Fruit fly (Drosophila melanogaster) whole organism, wandering third instar larva: Measurements from ENCODE around the gene CG9426.

Experiments used
- CrebA ChIP-seq: fragments of 200-800 bp; sonication (Bioruptor generic); optimal IDR thresholded peaks from 2 replicates; lab custom pipeline; 2016; ENCODE audit warnings: missing biosample characterization, mild to moderate bottlenecking, missing genetic modification characterization, borderline replicate concordance
- Dif ChIP-seq: fragments of 200-275, 200-300 bp; sonication (Bioruptor generic); optimal IDR thresholded peaks from 2 replicates; lab custom pipeline; 2018; ENCODE audit warnings: missing biosample characterization, missing genetic modification characterization; ENCODE audit not compliant: partially characterized antibody
- HLH106 ChIP-seq: fragments of 200-800 bp; optimal IDR thresholded peaks from 3 replicates; lab custom pipeline; 2019; ENCODE audit warnings: missing biosample characterization, mild to moderate bottlenecking, missing genetic modification characterization, moderate library complexity
- Hnf4 ChIP-seq: fragments of 200-800 bp; sonication (Bioruptor generic); optimal IDR thresholded peaks from 2 replicates; lab custom pipeline; 2016; ENCODE audit warnings: missing biosample characterization, mild to moderate bottlenecking, missing genetic modification characterization
- Hr83 ChIP-seq: fragments of 200-300 bp; sonication (Bioruptor generic); optimal IDR thresholded peaks from 2 replicates; lab custom pipeline; 2016; ENCODE audit warnings: missing biosample characterization, mild to moderate bottlenecking, missing genetic modification characterization, moderate library complexity; ENCODE audit not compliant: poor library complexity, severe bottlenecking
- Jra ChIP-seq: sonication (Bioruptor generic); optimal IDR thresholded peaks from 2 replicates; lab custom pipeline; 2016; ENCODE audit warnings: missing biosample characterization, missing genetic modification characterization
- Mio ChIP-seq: sonication (Bioruptor generic); optimal IDR thresholded peaks from 2 replicates; lab custom pipeline; 2016; ENCODE audit warnings: missing biosample characterization, missing genetic modification characterization
- Myc ChIP-seq: fragments of >200 bp; optimal IDR thresholded peaks from 2 replicates; lab custom pipeline; 2017
- N ChIP-seq: fragments of >200 bp; optimal IDR thresholded peaks from 2 replicates; lab custom pipeline; 2018; ENCODE audit warnings: missing biosample characterization, missing external identifiers, missing genetic modification characterization
- OdsH ChIP-seq: fragments of 200-800 bp; sonication (Bioruptor generic); optimal IDR thresholded peaks from 2 replicates; lab custom pipeline; 2016; ENCODE audit warnings: missing biosample characterization, mild to moderate bottlenecking, missing genetic modification characterization
- Rel ChIP-seq, 2 experiments: fragments of 200-800 bp; sonication (Bioruptor generic) in 1 of 2; optimal IDR thresholded peaks; 2 replicates in 1 of 2; 3 replicates in 1 of 2; lab custom pipeline; 2016 to 2019; ENCODE audit warnings: mild to moderate bottlenecking in 2 of 2, missing biosample characterization in 2 of 2, missing genetic modification characterization in 2 of 2, moderate library complexity in 1 of 2
- Sp1 ChIP-seq: fragments of 200-800 bp; sonication (Bioruptor generic); optimal IDR thresholded peaks from 3 replicates; lab custom pipeline; 2019; ENCODE audit warnings: missing biosample characterization, mild to moderate bottlenecking, missing genetic modification characterization, moderate library complexity
- Vsx2 ChIP-seq: fragments of 200-300, 225-300 bp; sonication (Bioruptor generic); optimal IDR thresholded peaks from 2 replicates; lab custom pipeline; 2018; ENCODE audit warnings: missing biosample characterization, missing genetic modification characterization; ENCODE audit not compliant: partially characterized antibody
- br ChIP-seq: fragments of 200-800 bp; sonication (Bioruptor generic); optimal IDR thresholded peaks from 2 replicates; lab custom pipeline; 2016; ENCODE audit warnings: missing biosample characterization, missing genetic modification characterization
- brk ChIP-seq: fragments of 200-800 bp; sonication (Bioruptor generic); optimal IDR thresholded peaks from 2 replicates; lab custom pipeline; 2016; ENCODE audit warnings: missing biosample characterization, mild to moderate bottlenecking, missing genetic modification characterization
- dl ChIP-seq, 2 experiments: fragments of 175-275, 200-275 bp in 1 of 2; fragments of 200-275 bp in 1 of 2; sonication (Bioruptor generic); optimal IDR thresholded peaks; lab custom pipeline; 2018; ENCODE audit warnings: mild to moderate bottlenecking in 2 of 2, missing biosample characterization in 2 of 2, missing genetic modification characterization in 2 of 2, moderate library complexity in 2 of 2; ENCODE audit not compliant: partially characterized antibody in 2 of 2, insufficient read depth in 1 of 2
- dmrt93B ChIP-seq: fragments of 200-800 bp; sonication (Bioruptor generic); optimal IDR thresholded peaks from 2 replicates; lab custom pipeline; 2018; ENCODE audit warnings: missing biosample characterization, mild to moderate bottlenecking, missing genetic modification characterization
- dsf ChIP-seq: sonication (Bioruptor generic); optimal IDR thresholded peaks from 2 replicates; lab custom pipeline; 2016; ENCODE audit warnings: missing biosample characterization, missing genetic modification characterization, borderline replicate concordance
- ey ChIP-seq: fragments of 200-800 bp; sonication (Bioruptor generic); optimal IDR thresholded peaks from 2 replicates; lab custom pipeline; 2016; ENCODE audit warnings: missing biosample characterization, missing genetic modification characterization
- foxo ChIP-seq, 2 experiments: fragments of 200-800 bp; sonication (Bioruptor generic); optimal IDR thresholded peaks; 2 replicates in 1 of 2; 3 replicates in 1 of 2; lab custom pipeline; 2016 to 2017; ENCODE audit warnings: missing biosample characterization in 2 of 2, missing genetic modification characterization in 2 of 2
- fru ChIP-seq: fragments of 200-800 bp; sonication (Bioruptor generic); optimal IDR thresholded peaks from 3 replicates; lab custom pipeline; 2016; ENCODE audit warnings: missing biosample characterization, mild to moderate bottlenecking, missing genetic modification characterization
- h ChIP-seq: fragments of 200-800 bp; sonication (Bioruptor generic); optimal IDR thresholded peaks from 3 replicates; lab custom pipeline; 2016; ENCODE audit warnings: missing biosample characterization, mild to moderate bottlenecking, missing genetic modification characterization
- jim ChIP-seq: fragments of 175-275, 200-325 bp; sonication (Bioruptor generic); optimal IDR thresholded peaks from 2 replicates; lab custom pipeline; 2016; ENCODE audit warnings: missing biosample characterization, mild to moderate bottlenecking, missing genetic modification characterization
- lola ChIP-seq: fragments of >200 bp; optimal IDR thresholded peaks from 2 replicates; lab custom pipeline; 2017; ENCODE audit warnings: missing biosample characterization, missing genetic modification characterization
- psq ChIP-seq: fragments of 200-800 bp; sonication (Bioruptor generic); optimal IDR thresholded peaks from 3 replicates; lab custom pipeline; 2017; ENCODE audit warnings: missing biosample characterization, mild to moderate bottlenecking, missing genetic modification characterization, moderate library complexity
- rgr ChIP-seq: fragments of 200-800 bp; sonication (Bioruptor generic); optimal IDR thresholded peaks from 3 replicates; lab custom pipeline; 2016; ENCODE audit warnings: missing biosample characterization, mild to moderate bottlenecking, missing genetic modification characterization
- sage ChIP-seq: fragments of 200-800 bp; sonication (Bioruptor generic); optimal IDR thresholded peaks from 2 replicates; lab custom pipeline; 2016; ENCODE audit warnings: missing biosample characterization, mild to moderate bottlenecking, missing genetic modification characterization
- sv ChIP-seq: fragments of 200-800 bp; sonication (Bioruptor generic); optimal IDR thresholded peaks from 3 replicates; lab custom pipeline; 2016; ENCODE audit warnings: missing biosample characterization, missing genetic modification characterization
- usp ChIP-seq: fragments of >200 bp; optimal IDR thresholded peaks from 2 replicates; lab custom pipeline; 2017; ENCODE audit warnings: missing biosample characterization, missing genetic modification characterization
- woc ChIP-seq: sonication (Bioruptor generic); optimal IDR thresholded peaks from 2 replicates; lab custom pipeline; 2016; ENCODE audit warnings: missing biosample characterization, mild to moderate bottlenecking, missing genetic modification characterization

The CG9426 gene

dm6 chr2L:13260740-13261139, 41.0 kb upstream of the CG9426 start, which contains the start of gene CG44085:
Gene CG44085, plus strand, starts transcription at chr2L:13261008.
- TF ChIP-seq usp (GFP tag; lab: Kevin White, UChicago) (no peak), fru (no peak), Mio (GFP tag; lab: Kevin White, UChicago) (no peak), dsf (GFP tag; lab: Kevin White, UChicago) (no peak), dmrt93B (GFP tag; lab: Kevin White, UChicago) (no peak), Dif (GFP tag; lab: Kevin White, UChicago) (no peak), Sp1 (no peak), Myc (lab: Kevin White, UChicago) (no peak), HLH106 (tag; lab: Kevin White, UChicago) (no peak)

dm6 chr2L:13259643-13260042, 39.9 kb upstream of the CG9426 start, which contains the start of gene CG31730:
Gene CG31730, minus strand, starts transcription at chr2L:13259743.
- TF ChIP-seq br (GFP tag; lab: Kevin White, UChicago) (no peak), jim (GFP tag; lab: Kevin White, UChicago) (no peak), dsf (GFP tag; lab: Kevin White, UChicago) (no peak)

- TF ChIP-seq usp (GFP tag; lab: Kevin White, UChicago) (no peak), Jra (GFP tag; lab: Kevin White, UChicago) (no peak), woc (GFP tag; lab: Kevin White, UChicago) (no peak), brk (GFP tag; lab: Kevin White, UChicago) (no peak), sage (GFP tag; lab: Kevin White, UChicago) (no peak), CrebA (no peak), sv (no peak), Rel (GFP tag; optimal IDR thresholded peaks at IDR 0.05; lab: Kevin White, UChicago) (no peak), Rel (tag; optimal IDR thresholded peaks at IDR 0.05; lab: Kevin White, UChicago) (no peak), br (GFP tag; lab: Kevin White, UChicago) (no peak), dl (GFP tag; optimal IDR thresholded peaks at IDR 0.05; lab: Kevin White, UChicago; ENCODE audit: insufficient read depth in 1 of 2, partially characterized antibody in 2 of 2) (no peak), Myc (lab: Kevin White, UChicago) (no peak), OdsH (GFP tag; lab: Kevin White, UChicago) (no peak), psq (GFP tag; lab: Kevin White, UChicago) (no peak), Sp1 (no peak)
These were observed 39.0 kb upstream of the CG9426 start for dm6 chr2L:13258702-13259101.

dm6 chr2L:13257177-13257576, 37.5 kb upstream of the CG9426 start, which contains the start of gene Naa20B:
Gene Naa20B, plus strand, starts transcription at chr2L:13257477.
- TF ChIP-seq woc (GFP tag; lab: Kevin White, UChicago) (no peak), ey (GFP tag; lab: Kevin White, UChicago) (no peak), Hnf4 (GFP tag; lab: Kevin White, UChicago) (no peak), h (GFP tag; lab: Kevin White, UChicago) (no peak), foxo (GFP tag; optimal IDR thresholded peaks at IDR 0.05; lab: Kevin White, UChicago) (no peak), Mio (GFP tag; lab: Kevin White, UChicago) (no peak), rgr (no peak), Vsx2 (GFP tag; lab: Kevin White, UChicago) (no peak), dl (GFP tag; optimal IDR thresholded peaks at IDR 0.05; lab: Kevin White, UChicago; ENCODE audit: insufficient read depth in 1 of 2, partially characterized antibody in 2 of 2) (no peak), dsf (GFP tag; lab: Kevin White, UChicago) (no peak), Jra (GFP tag; lab: Kevin White, UChicago) (no peak), Myc (lab: Kevin White, UChicago) (no peak), lola (GFP tag; lab: Kevin White, UChicago) (no peak), N (GFP tag; lab: Kevin White, UChicago) (no peak), psq (GFP tag; lab: Kevin White, UChicago) (no peak), Hr83 (no peak)

- TF ChIP-seq rgr: no peak
- TF ChIP-seq Sp1: no peak
These were observed 31.4 kb upstream of the CG9426 start for dm6 chr2L:13251167-13251566.
